Fruit fly (Drosophila melanogaster) whole organism, embryonic: Measurements from ENCODE around the gene fne.

Experiments
- BtbVII ChIP-seq: fragments of 200-800 bp; sonication (Bioruptor generic); optimal IDR thresholded peaks from 3 replicates; lab custom pipeline; 2017; ENCODE audit warnings: missing biosample characterization, mild to moderate bottlenecking, missing genetic modification characterization
- CG10321 ChIP-seq: fragments of 200-800 bp; sonication (Bioruptor generic); IDR thresholded peaks from 2 replicates; pipeline ENCODE4 v1.3.6; 2022; ENCODE audit warnings: missing biosample characterization, missing genetic modification characterization
- CG10565 ChIP-seq: fragments of 200-800 bp; sonication (Bioruptor generic); optimal IDR thresholded peaks from 3 replicates; lab custom pipeline; 2016; ENCODE audit warnings: missing biosample characterization, mild to moderate bottlenecking, missing genetic modification characterization
- CG11696 ChIP-seq: fragments of 200-800 bp; sonication (Bioruptor generic); IDR thresholded peaks from 2 replicates; pipeline ENCODE4 v1.3.6; 2022; ENCODE audit warnings: missing biosample characterization, missing genetic modification characterization
- CG13287 ChIP-seq: fragments of 200-800 bp; sonication (Bioruptor generic); IDR thresholded peaks from 2 replicates; pipeline ENCODE4 v1.3.6; 2022; ENCODE audit warnings: missing biosample characterization, missing genetic modification characterization; ENCODE audit not compliant: partially characterized antibody
- CG15011 ChIP-seq: fragments of 200-800 bp; sonication (Bioruptor generic); optimal IDR thresholded peaks from 3 replicates; lab custom pipeline; 2018; ENCODE audit warnings: missing biosample characterization, mild to moderate bottlenecking, missing genetic modification characterization
- CG15601 ChIP-seq: fragments of 200-800 bp; sonication (Bioruptor generic); optimal IDR thresholded peaks from 3 replicates; lab custom pipeline; 2019; ENCODE audit warnings: missing biosample characterization, mild to moderate bottlenecking, missing genetic modification characterization, moderate library complexity
- CG2199 ChIP-seq: fragments of 200-800 bp; sonication (Bioruptor generic); IDR thresholded peaks from 3 replicates; pipeline ENCODE4 v1.3.6; 2022; ENCODE audit warnings: missing biosample characterization, missing genetic modification characterization
- CG2889 ChIP-seq: fragments of 200-800 bp; sonication (Bioruptor generic); IDR thresholded peaks from 3 replicates; pipeline ENCODE4 v1.3.6; 2022; ENCODE audit warnings: missing biosample characterization, missing genetic modification characterization
- CG31388 ChIP-seq: fragments of 200-800 bp; sonication (Bioruptor generic); optimal IDR thresholded peaks from 2 replicates; lab custom pipeline; 2016; ENCODE audit warnings: missing biosample characterization, missing genetic modification characterization
- CG3281 ChIP-seq: fragments of 200-800 bp; sonication (Bioruptor generic); optimal IDR thresholded peaks from 3 replicates; lab custom pipeline; 2017; ENCODE audit warnings: missing biosample characterization, mild to moderate bottlenecking, missing genetic modification characterization
- CG3995 ChIP-seq: fragments of 200-800 bp; sonication (Bioruptor generic); optimal IDR thresholded peaks from 3 replicates; lab custom pipeline; 2016; ENCODE audit warnings: missing biosample characterization, missing genetic modification characterization
- CG4360 ChIP-seq: fragments of 200-800 bp; sonication (Bioruptor generic); IDR thresholded peaks from 2 replicates; pipeline ENCODE4 v1.3.6; 2022; ENCODE audit warnings: missing biosample characterization, missing genetic modification characterization
- CG6175 ChIP-seq: fragments of 200-800 bp; sonication (Bioruptor generic); IDR thresholded peaks from 3 replicates; pipeline ENCODE4 v1.3.6; 2022; ENCODE audit warnings: missing biosample characterization, missing genetic modification characterization
- CG6272 ChIP-seq: fragments of 200-800 bp; sonication (Bioruptor generic); IDR thresholded peaks from 2 replicates; pipeline ENCODE4 v1.3.6; 2022; ENCODE audit warnings: missing biosample characterization, missing genetic modification characterization
- CG7357 ChIP-seq: fragments of 200-800 bp; sonication (Bioruptor generic); IDR thresholded peaks from 3 replicates; pipeline ENCODE4 v1.3.6; 2022; ENCODE audit warnings: missing biosample characterization, missing genetic modification characterization
- CG7928 ChIP-seq: fragments of 200-800 bp; sonication (Bioruptor generic); optimal IDR thresholded peaks from 2 replicates; lab custom pipeline; 2017; ENCODE audit warnings: missing biosample characterization, mild to moderate bottlenecking, missing genetic modification characterization
- CG9932 ChIP-seq: fragments of 200-800 bp; sonication (Bioruptor generic); IDR thresholded peaks from 2 replicates; pipeline ENCODE4 v1.3.6; 2022; ENCODE audit warnings: missing biosample characterization, missing genetic modification characterization
- Camta ChIP-seq: fragments of 200-800 bp; sonication (Bioruptor generic); optimal IDR thresholded peaks from 2 replicates; lab custom pipeline; 2016; ENCODE audit warnings: missing biosample characterization, missing genetic modification characterization
- Doc3 ChIP-seq: fragments of 200-800 bp; sonication (Bioruptor generic); IDR thresholded peaks from 3 replicates; pipeline ENCODE4 v1.3.6; 2022; ENCODE audit warnings: missing biosample characterization, missing genetic modification characterization; ENCODE audit not compliant: partially characterized antibody
- Fer1 ChIP-seq: fragments of 200-800 bp; sonication (Bioruptor generic); optimal IDR thresholded peaks from 2 replicates; lab custom pipeline; 2017; ENCODE audit warnings: missing biosample characterization, mild to moderate bottlenecking, missing genetic modification characterization
- Fer2 ChIP-seq: fragments of 200-800 bp; sonication (Bioruptor generic); optimal IDR thresholded peaks from 2 replicates; lab custom pipeline; 2018; ENCODE audit warnings: missing biosample characterization, mild to moderate bottlenecking, missing genetic modification characterization, moderate library complexity
- H15 ChIP-seq: fragments of 200-800 bp; sonication (Bioruptor generic); IDR thresholded peaks from 3 replicates; pipeline ENCODE4 v1.3.6; 2022; ENCODE audit warnings: missing biosample characterization, missing genetic modification characterization
- HmgZ ChIP-seq: fragments of 200-800 bp; sonication (Bioruptor generic); optimal IDR thresholded peaks from 2 replicates; lab custom pipeline; 2018; ENCODE audit warnings: missing biosample characterization, mild to moderate bottlenecking, missing genetic modification characterization
- NfI ChIP-seq: fragments of 200-800 bp; sonication (Bioruptor generic); optimal IDR thresholded peaks from 3 replicates; lab custom pipeline; 2018; ENCODE audit warnings: missing biosample characterization, mild to moderate bottlenecking, missing genetic modification characterization, moderate library complexity
- Sin3A ChIP-seq: fragments of >200 bp; optimal IDR thresholded peaks from 2 replicates; lab custom pipeline; 2018
- Sox102F ChIP-seq: fragments of 200-800 bp; sonication (Bioruptor generic); optimal IDR thresholded peaks from 2 replicates; lab custom pipeline; 2018; ENCODE audit warnings: missing biosample characterization, mild to moderate bottlenecking, missing genetic modification characterization, moderate library complexity
- TFAM ChIP-seq: fragments of 200-800 bp; sonication (Bioruptor generic); optimal IDR thresholded peaks from 2 replicates; lab custom pipeline; 2017; ENCODE audit warnings: missing biosample characterization, missing genetic modification characterization, inconsistent platforms
- YL-1 ChIP-seq: fragments of 200-800 bp; sonication (Bioruptor generic); optimal IDR thresholded peaks from 3 replicates; lab custom pipeline; 2017; ENCODE audit warnings: missing biosample characterization, mild to moderate bottlenecking, missing genetic modification characterization
- bigmax ChIP-seq: fragments of 200-800 bp; sonication (Bioruptor generic); optimal IDR thresholded peaks from 2 replicates; lab custom pipeline; 2018; ENCODE audit warnings: missing biosample characterization, mild to moderate bottlenecking, missing genetic modification characterization
- cwo ChIP-seq: fragments of 200-800 bp; sonication (Bioruptor generic); optimal IDR thresholded peaks from 3 replicates; lab custom pipeline; 2017; ENCODE audit warnings: missing biosample characterization, missing genetic modification characterization, mild to moderate bottlenecking, moderate library complexity, missing genetic modification reagents
- dmrt99B ChIP-seq: fragments of 200-800 bp; sonication (Bioruptor generic); optimal IDR thresholded peaks from 2 replicates; lab custom pipeline; 2018; ENCODE audit warnings: missing biosample characterization, mild to moderate bottlenecking, missing genetic modification characterization, moderate library complexity
- en ChIP-seq: fragments of 200-800 bp; sonication (Bioruptor generic); optimal IDR thresholded peaks from 2 replicates; lab custom pipeline; 2016; ENCODE audit warnings: missing biosample characterization, missing genetic modification characterization
- esg ChIP-seq: fragments of 200-800 bp; sonication (Bioruptor generic); conservative IDR thresholded peaks from 2 replicates; pipeline ENCODE4 v1.3.6; 2022; ENCODE audit warnings: missing biosample characterization, missing genetic modification characterization
- gcm ChIP-seq: fragments of 200-800 bp; sonication (Bioruptor generic); optimal IDR thresholded peaks from 2 replicates; lab custom pipeline; 2019; ENCODE audit warnings: missing biosample characterization, mild to moderate bottlenecking, missing genetic modification characterization, moderate library complexity
- gsb-n ChIP-seq: fragments of 200-800 bp; sonication (Bioruptor generic); optimal IDR thresholded peaks from 3 replicates; lab custom pipeline; 2018; ENCODE audit warnings: missing biosample characterization, mild to moderate bottlenecking, missing genetic modification characterization
- h ChIP-seq: fragments of >200 bp; optimal IDR thresholded peaks from 2 replicates; lab custom pipeline; 2017
- hb ChIP-seq: fragments of 200-800 bp; sonication (Bioruptor generic); IDR thresholded peaks from 3 replicates; pipeline ENCODE4 v1.3.6; 2022; ENCODE audit warnings: missing biosample characterization, missing genetic modification characterization; ENCODE audit not compliant: partially characterized antibody
- lab ChIP-seq: fragments of 200-800 bp; sonication (Bioruptor generic); optimal IDR thresholded peaks from 3 replicates; lab custom pipeline; 2017; ENCODE audit warnings: missing biosample characterization, missing genetic modification characterization, mild to moderate bottlenecking, moderate library complexity, missing genetic modification reagents
- pb ChIP-seq: fragments of 200-800 bp; sonication (Bioruptor generic); optimal IDR thresholded peaks from 3 replicates; lab custom pipeline; 2016; ENCODE audit warnings: missing biosample characterization, missing genetic modification characterization
- pita ChIP-seq: fragments of 200-800 bp; sonication (Bioruptor generic); optimal IDR thresholded peaks from 2 replicates; lab custom pipeline; 2017; ENCODE audit warnings: missing biosample characterization, mild to moderate bottlenecking, missing genetic modification characterization
- pnt ChIP-seq: fragments of 200-800 bp; sonication (Bioruptor generic); optimal IDR thresholded peaks from 3 replicates; lab custom pipeline; 2016; ENCODE audit warnings: missing biosample characterization, missing genetic modification characterization
- salm ChIP-seq: fragments of 200-800 bp; sonication (Bioruptor generic); optimal IDR thresholded peaks from 2 replicates; lab custom pipeline; 2018; ENCODE audit warnings: missing biosample characterization, mild to moderate bottlenecking, missing genetic modification characterization
- sima ChIP-seq: fragments of 200-800 bp; sonication (Bioruptor generic); optimal IDR thresholded peaks from 2 replicates; lab custom pipeline; 2016; ENCODE audit warnings: missing biosample characterization, missing genetic modification characterization
- sisA ChIP-seq: fragments of 200-800 bp; sonication (Bioruptor generic); IDR thresholded peaks from 2 replicates; pipeline ENCODE4 v1.3.6; 2022; ENCODE audit warnings: missing biosample characterization, missing genetic modification characterization
- sna ChIP-seq: fragments of 200-800 bp; sonication (Bioruptor generic); IDR thresholded peaks from 2 replicates; pipeline ENCODE4 v1.3.6; 2022; ENCODE audit warnings: missing biosample characterization, missing genetic modification characterization; ENCODE audit not compliant: partially characterized antibody
- sob ChIP-seq: fragments of 200-800 bp; sonication (Bioruptor generic); IDR thresholded peaks from 2 replicates; pipeline ENCODE4 v1.3.6; 2022; ENCODE audit warnings: missing biosample characterization, missing genetic modification characterization
- twi ChIP-seq: fragments of 200-800 bp; optimal IDR thresholded peaks from 2 replicates; lab custom pipeline; 2019; ENCODE audit warnings: missing biosample characterization, mild to moderate bottlenecking, missing genetic modification characterization, moderate library complexity
- vnd ChIP-seq: fragments of 200-800 bp; sonication (Bioruptor generic); IDR thresholded peaks from 3 replicates; pipeline ENCODE4 v1.3.6; 2022; ENCODE audit warnings: missing biosample characterization, missing genetic modification characterization; ENCODE audit not compliant: partially characterized antibody

fne gene

dm6 chrX:12909577-12910426 lies 7.5 kb upstream of the fne start, which contains the start of the genes Brms1 and CG4645 (continued):
- TF ChIP-seq sna (GFP tag; lab: Robert Waterston, UW) (0 out of 2 replicates have a peak, but pooled peaks have one; percentile 27), TFAM (no peak), twi (peak; percentile 32), CG10321 (GFP tag; lab: Robert Waterston, UW) (no peak), pnt (GFP tag; lab: Kevin White, UChicago) (peak; percentile 16), NfI (GFP tag; lab: Kevin White, UChicago) (peak; percentile 60), CG6272 (GFP tag; lab: Robert Waterston, UW) (peak; percentile 43; the same call in 1 of the 2 replicates), YL-1 (GFP tag; lab: Kevin White, UChicago) (peak; percentile 29), hb (GFP tag; lab: Robert Waterston, UW) (no peak), en (GFP tag; lab: Kevin White, UChicago) (no peak), pita (GFP tag; lab: Kevin White, UChicago) (no peak), CG2889 (GFP tag; lab: Robert Waterston, UW) (no peak), cwo (GFP tag; lab: Kevin White, UChicago) (no peak), CG9932 (GFP tag; lab: Robert Waterston, UW) (peak; percentile 74), h (lab: Kevin White, UChicago) (no peak), Fer2 (tag; lab: Kevin White, UChicago) (peak; percentile 23), CG10565 (GFP tag; lab: Kevin White, UChicago) (no peak), sima (GFP tag; lab: Kevin White, UChicago) (no peak), CG7928 (GFP tag; lab: Kevin White, UChicago) (peak; percentile 27), lab (GFP tag; lab: Kevin White, UChicago) (peak; percentile 15), CG6175 (GFP tag; lab: Robert Waterston, UW) (no peak), Sin3A (lab: Kevin White, UChicago) (peak; percentile 47), CG2199 (no peak), salm (no peak), sob (peak; percentile 51; the same call in 1 of the 2 replicates), CG7357 (GFP tag; lab: Robert Waterston, UW) (no peak), CG11696 (GFP tag; lab: Robert Waterston, UW) (no peak), Fer1 (no peak), dmrt99B (tag; lab: Kevin White, UChicago) (peak; percentile 51), pb (GFP tag; lab: Kevin White, UChicago) (no peak), CG13287 (GFP tag; lab: Robert Waterston, UW) (peak; percentile 29), sisA (GFP tag; lab: Robert Waterston, UW) (0 out of 2 replicates have a peak, but pooled peaks have one; percentile 5), bigmax (GFP tag; lab: Kevin White, UChicago) (no peak), CG3281 (GFP tag; lab: Kevin White, UChicago) (peak; percentile 46), BtbVII (GFP tag; lab: Kevin White, UChicago) (peak; percentile 2), Sox102F (peak; percentile 31), CG31388 (GFP tag; lab: Kevin White, UChicago) (no peak), CG3995 (peak; percentile 2), Doc3 (no peak), esg (GFP tag; lab: Robert Waterston, UW) (no peak), gcm (GFP tag; lab: Kevin White, UChicago) (no peak), H15 (peak; percentile 43; the same call in 1 of the 3 replicates), CG15601 (peak; percentile 35), HmgZ (tag; lab: Kevin White, UChicago) (peak; percentile 41), CG4360 (GFP tag; lab: Robert Waterston, UW) (no peak), CG15011 (GFP tag; lab: Kevin White, UChicago) (no peak), Camta (no peak), vnd (GFP tag; lab: Robert Waterston, UW) (0 out of 3 replicates have a peak, but pooled peaks have one; percentile 17), gsb-n (tag; lab: Kevin White, UChicago) (peak; percentile 17)
